Worm (Caenorhabditis elegans): ENCODE results near the gene C06H5.8.

DNA sequence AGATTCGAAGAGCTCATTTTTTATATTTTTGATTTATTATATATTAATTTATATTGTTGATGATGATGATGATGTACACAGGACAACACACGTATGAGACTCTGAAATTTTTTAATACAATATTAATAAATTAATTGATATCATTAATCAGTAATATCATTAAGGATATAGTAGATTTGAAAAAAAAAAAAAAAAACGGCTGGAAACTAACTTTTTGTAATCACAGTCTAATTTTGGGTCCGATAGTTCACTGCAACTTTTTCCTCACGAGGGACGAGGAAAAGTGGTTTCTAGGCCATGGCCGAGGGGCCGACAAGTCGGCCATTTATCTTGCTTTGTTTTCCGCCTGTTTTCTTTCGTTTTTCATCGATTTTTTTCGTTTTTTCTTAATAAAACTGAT, 47.9 kb downstream of the C06H5.8 start, which contains the start of gene gck-3:
- no peak for TF ChIP-seq ref-1 (GFP tag; conservative IDR thresholded peaks at IDR 0.05)
- TF ChIP-seq ztf-23 (GFP tag; IDR thresholded peaks at IDR 0.05) = no peak

All from whole organism, midembryonic.